Fruit fly (Drosophila melanogaster): ENCODE measurements around the gene CG32263.

Gene CG32263

dm6 chr3L:3788790-3789421 lies 22.0 kb downstream of the CG32263 start (continued):
- 0 out of 3 replicates have a peak, but pooled peaks have one; percentile 49 for TF ChIP-seq dysf (GFP tag; IDR thresholded peaks at IDR 0.05)
- TF ChIP-seq ewg (GFP tag; optimal IDR thresholded peaks at IDR 0.05) = peak; percentile 92
- no peak for TF ChIP-seq E2f1 (GFP tag; IDR thresholded peaks at IDR 0.05)
- no peak for TF ChIP-seq trh (GFP tag; optimal IDR thresholded peaks at IDR 0.05)
- peak; percentile 36; the same call in 1 of the 2 replicates for TF ChIP-seq inv (GFP tag; IDR thresholded peaks at IDR 0.05; ENCODE audit: partially characterized antibody)
- TF ChIP-seq peb (GFP tag; IDR thresholded peaks at IDR 0.05) = no peak
- TF ChIP-seq CG32767 (GFP tag; IDR thresholded peaks at IDR 0.05) = no peak
- no peak for TF ChIP-seq oc (tag; optimal IDR thresholded peaks at IDR 0.05)
- no peak for TF ChIP-seq klu (GFP tag; IDR thresholded peaks at IDR 0.05)
- TF ChIP-seq gt (GFP tag; IDR thresholded peaks at IDR 0.05) = no peak
- no peak for TF ChIP-seq mam (GFP tag; optimal IDR thresholded peaks at IDR 0.05)
- TF ChIP-seq CG2712 (tag; optimal IDR thresholded peaks at IDR 0.05) = peak; percentile 70
- no peak for TF ChIP-seq Sry-β (GFP tag; optimal IDR thresholded peaks at IDR 0.05)
- TF ChIP-seq trem (tag; optimal IDR thresholded peaks at IDR 0.05) = no peak
- peak; percentile 45 for TF ChIP-seq CG10543 (GFP tag; optimal IDR thresholded peaks at IDR 0.05)
- no peak for TF ChIP-seq Mad (GFP tag; optimal IDR thresholded peaks at IDR 0.05)
- TF ChIP-seq Dref (GFP tag; IDR thresholded peaks at IDR 0.05) = no peak
- TF ChIP-seq cato (GFP tag; optimal IDR thresholded peaks at IDR 0.05; ENCODE audit: borderline replicate concordance) = no peak
- TF ChIP-seq CG2199 (GFP tag; IDR thresholded peaks at IDR 0.05) = peak; percentile 94
- no peak for TF ChIP-seq z (GFP tag; IDR thresholded peaks at IDR 0.05)
- TF ChIP-seq CkIIα-i1 (GFP tag; IDR thresholded peaks at IDR 0.05) = no peak
- TF ChIP-seq CG9932 (GFP tag; IDR thresholded peaks at IDR 0.05) = no peak
- no peak for TF ChIP-seq ac (GFP tag; optimal IDR thresholded peaks at IDR 0.05)
- TF ChIP-seq CG6654 (GFP tag; optimal IDR thresholded peaks at IDR 0.05) = peak; percentile 100
- no peak for TF ChIP-seq mld (GFP tag; IDR thresholded peaks at IDR 0.05; ENCODE audit: partially characterized antibody)
- TF ChIP-seq jigr1 (GFP tag; IDR thresholded peaks at IDR 0.05) = no peak
- TF ChIP-seq chinmo (GFP tag; IDR thresholded peaks at IDR 0.05; ENCODE audit: partially characterized antibody) = peak; percentile 86; the same call in 2 of the 4 replicates
- TF ChIP-seq CG8089 (GFP tag; optimal IDR thresholded peaks at IDR 0.05) = no peak
- peak; percentile 48 for TF ChIP-seq CG13424 (tag; optimal IDR thresholded peaks at IDR 0.05)
- peak; percentile 42; the same call in 1 of the 2 replicates for TF ChIP-seq sna (GFP tag; IDR thresholded peaks at IDR 0.05; ENCODE audit: partially characterized antibody)
- TF ChIP-seq Xrp1 (GFP tag; IDR thresholded peaks at IDR 0.05) = peak; percentile 9; the same call in 1 of the 2 replicates
- TF ChIP-seq br (optimal IDR thresholded peaks at IDR 0.05) = no peak
- peak; percentile 23; the same call in 1 of the 2 replicates for TF ChIP-seq vvl (GFP tag; IDR thresholded peaks at IDR 0.05)
- no peak for TF ChIP-seq Dek (tag; optimal IDR thresholded peaks at IDR 0.05)
- TF ChIP-seq disco-r (GFP tag; optimal IDR thresholded peaks at IDR 0.05) = no peak
- peak; percentile 49 for TF ChIP-seq CG12769 (tag; optimal IDR thresholded peaks at IDR 0.05)
- peak; percentile 23 for TF ChIP-seq Sox102F (GFP tag; optimal IDR thresholded peaks at IDR 0.05)
- TF ChIP-seq nerfin-1 (tag; optimal IDR thresholded peaks at IDR 0.05) = peak; percentile 90
- peak; percentile 67 for TF ChIP-seq CG31441 (GFP tag; IDR thresholded peaks at IDR 0.05)
- peak; percentile 51 for TF ChIP-seq Blimp-1 (GFP tag; optimal IDR thresholded peaks at IDR 0.05)
- 0 out of 2 replicates have a peak, but pooled peaks have one; percentile 33 for TF ChIP-seq stc (GFP tag; IDR thresholded peaks at IDR 0.05)
- no peak for TF ChIP-seq Hand (GFP tag; optimal IDR thresholded peaks at IDR 0.05)
- no peak for TF ChIP-seq CG4404 (GFP tag; IDR thresholded peaks at IDR 0.05)
- TF ChIP-seq danr (GFP tag; IDR thresholded peaks at IDR 0.05) = no peak
- peak; percentile 52; the same call in 2 of the 3 replicates for TF ChIP-seq H15 (GFP tag; IDR thresholded peaks at IDR 0.05)
- no peak for TF ChIP-seq ems (GFP tag; optimal IDR thresholded peaks at IDR 0.05)
- no peak for TF ChIP-seq lbe (GFP tag; optimal IDR thresholded peaks at IDR 0.05)
- TF ChIP-seq abd-A (tag; optimal IDR thresholded peaks at IDR 0.05) = peak; percentile 4
- TF ChIP-seq lola (GFP tag; optimal IDR thresholded peaks at IDR 0.05) = peak in 1 of 3 experiments; percentile 28
- peak; percentile 27 for TF ChIP-seq CG10979 (tag; optimal IDR thresholded peaks at IDR 0.05)

All from whole organism, embryonic.